Fruit fly (Drosophila melanogaster) S2 (cell line): ENCODE measurements around the gene Fit2.

ENCODE experiments used
- CG8478 ChIP-seq: fragments of >200 bp; optimal IDR thresholded peaks from 2 replicates; lab custom pipeline; 2018
- CTCF ChIP-seq, 2 experiments: fragments of >200 bp; optimal IDR thresholded peaks; 2 replicates each; lab custom pipeline; 2018

DNA sequence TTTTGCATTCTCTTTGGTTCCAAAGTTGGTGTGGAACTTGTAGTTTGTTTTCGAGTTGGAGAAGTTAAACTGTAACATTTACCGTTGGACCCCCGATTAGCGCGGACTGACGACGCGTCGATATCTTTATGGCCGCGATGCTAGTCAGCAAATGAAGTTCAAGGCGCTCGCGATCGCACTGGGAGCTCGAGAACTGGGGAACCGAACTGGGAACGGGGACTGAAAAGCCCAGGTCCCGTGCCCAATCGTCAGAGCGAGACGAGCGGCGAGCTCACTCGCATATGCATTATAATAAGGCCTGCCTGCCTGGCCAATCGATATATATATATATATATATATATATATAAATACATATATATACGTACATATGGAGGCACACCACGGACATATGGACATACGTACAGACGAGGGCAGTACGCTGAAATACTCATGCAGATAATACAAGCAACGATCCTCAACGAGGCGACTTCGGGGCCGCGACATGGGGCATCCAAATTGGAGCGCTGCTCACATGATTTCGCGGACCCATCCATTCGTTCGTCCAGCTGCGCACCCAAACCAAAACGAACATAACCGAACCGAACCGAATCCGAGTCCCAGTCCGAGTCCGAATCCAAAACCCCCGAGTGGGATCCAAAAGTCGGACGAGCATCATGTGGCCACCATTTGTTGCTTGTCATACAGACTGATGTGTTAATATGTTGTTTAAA is 21.8 kb upstream of the Fit2 start:
- TF ChIP-seq CTCF (optimal IDR thresholded peaks at IDR 0.05; lab: Kevin White, UChicago) (no peak), CG8478 (no peak)
